Worm (Caenorhabditis elegans) whole organism, mixed stage, embryonic: ENCODE data around the gene arle-14.
A peak's percentile ranks its signal among the peaks of the same experiment; 100 is the strongest.

Experiments used
- M03D4.4 ChIP-seq: sonication (generic microtip); optimal IDR thresholded peaks from 2 replicates; lab custom pipeline; 2017; ENCODE audit warnings: mild to moderate bottlenecking, missing genetic modification characterization, missing compliant biosample characterization
- bed-3 ChIP-seq: fragments of 200-800 bp; sonication (Bioruptor generic); optimal IDR thresholded peaks from 3 replicates; lab custom pipeline; 2018; ENCODE audit warnings: mild to moderate bottlenecking, missing genetic modification characterization, moderate library complexity, missing compliant biosample characterization
- blmp-1 ChIP-seq: fragments of 150-350 bp; optimal IDR thresholded peaks from 2 replicates; lab custom pipeline; 2014; ENCODE audit warnings: missing biosample characterization, missing genetic modification characterization
- ceh-39 ChIP-seq: fragments of 150-350 bp; optimal IDR thresholded peaks from 2 replicates; lab custom pipeline; 2014; ENCODE audit warnings: missing biosample characterization, missing genetic modification characterization
- ceh-83 ChIP-seq: fragments of 200-800 bp; sonication (Bioruptor generic); optimal IDR thresholded peaks from 2 replicates; lab custom pipeline; 2018; ENCODE audit warnings: mild to moderate bottlenecking, missing genetic modification characterization, missing compliant biosample characterization
- ces-1 ChIP-seq: fragments of 150-350 bp; optimal IDR thresholded peaks from 2 replicates; lab custom pipeline; 2014; ENCODE audit warnings: missing biosample characterization, missing genetic modification reagents, missing genetic modification characterization
- drap-1 ChIP-seq: fragments of 200-800 bp; sonication (Bioruptor generic); optimal IDR thresholded peaks from 3 replicates; lab custom pipeline; 2018; ENCODE audit warnings: mild to moderate bottlenecking, missing genetic modification characterization, missing compliant biosample characterization
- elt-1 ChIP-seq: sonication (generic microtip); optimal IDR thresholded peaks from 2 replicates; lab custom pipeline; 2017; ENCODE audit warnings: missing genetic modification characterization, mild to moderate bottlenecking, missing compliant biosample characterization, antibody characterized with exemption, moderate library complexity, borderline replicate concordance; ENCODE audit not compliant: insufficient read depth
- elt-3 ChIP-seq: fragments of 150-350 bp; optimal IDR thresholded peaks from 2 replicates; lab custom pipeline; 2014; ENCODE audit warnings: missing biosample characterization, missing genetic modification characterization
- ham-2 ChIP-seq: fragments of 200-800 bp; sonication (Bioruptor generic); optimal IDR thresholded peaks from 2 replicates; lab custom pipeline; 2018; ENCODE audit warnings: mild to moderate bottlenecking, missing genetic modification characterization, missing compliant biosample characterization
- hlh-1 ChIP-seq: fragments of 150-350 bp; optimal IDR thresholded peaks from 2 replicates; lab custom pipeline; 2014; ENCODE audit warnings: missing biosample characterization, missing genetic modification reagents, missing genetic modification characterization
- lin-13 ChIP-seq: fragments of 150-350 bp; optimal IDR thresholded peaks from 2 replicates; lab custom pipeline; 2014; ENCODE audit warnings: missing biosample characterization, missing genetic modification characterization
- lin-32 ChIP-seq: fragments of 200-800 bp; sonication (Bioruptor generic); optimal IDR thresholded peaks from 2 replicates; lab custom pipeline; 2018; ENCODE audit warnings: mild to moderate bottlenecking, missing genetic modification characterization, missing compliant biosample characterization
- lsy-2 ChIP-seq: fragments of 150-350 bp; optimal IDR thresholded peaks from 2 replicates; lab custom pipeline; 2014; ENCODE audit warnings: missing biosample characterization, missing genetic modification characterization
- mab-5 ChIP-seq: fragments of 150-350 bp; optimal IDR thresholded peaks from 2 replicates; lab custom pipeline; 2014; ENCODE audit warnings: missing biosample characterization, missing genetic modification characterization
- mep-1 ChIP-seq: fragments of 150-350 bp; optimal IDR thresholded peaks from 2 replicates; lab custom pipeline; 2017; ENCODE audit warnings: missing biosample characterization, missing genetic modification reagents, missing genetic modification characterization, inconsistent platforms
- mls-2 ChIP-seq: sonication (generic microtip); optimal IDR thresholded peaks from 2 replicates; lab custom pipeline; 2016; ENCODE audit warnings: mild to moderate bottlenecking, missing genetic modification characterization, moderate library complexity, missing compliant biosample characterization
- nhr-2 ChIP-seq: fragments of 150-350 bp; optimal IDR thresholded peaks from 2 replicates; lab custom pipeline; 2014; ENCODE audit warnings: missing biosample characterization, missing genetic modification characterization
- nhr-237 ChIP-seq: fragments of 150-350 bp; optimal IDR thresholded peaks from 2 replicates; lab custom pipeline; 2014; ENCODE audit warnings: missing biosample characterization, missing genetic modification characterization
- nhr-28 ChIP-seq: fragments of 150-350 bp; optimal IDR thresholded peaks from 2 replicates; lab custom pipeline; 2014; ENCODE audit warnings: missing biosample characterization, missing genetic modification characterization
- nhr-76 ChIP-seq: sonication (generic microtip); optimal IDR thresholded peaks from 2 replicates; lab custom pipeline; 2017; ENCODE audit warnings: missing biosample characterization, missing genetic modification characterization
- pha-4 ChIP-seq: fragments of 150-350 bp; optimal IDR thresholded peaks from 2 replicates; lab custom pipeline; 2018; ENCODE audit warnings: missing biosample characterization, missing genetic modification reagents, missing genetic modification characterization
- sem-2 ChIP-seq: fragments of 200-800 bp; sonication (Bioruptor generic); optimal IDR thresholded peaks from 2 replicates; lab custom pipeline; 2018; ENCODE audit warnings: mild to moderate bottlenecking, missing genetic modification characterization, missing compliant biosample characterization
- snpc-4 ChIP-seq: fragments of 150-350 bp; optimal IDR thresholded peaks from 2 replicates; lab custom pipeline; 2014; ENCODE audit warnings: missing biosample characterization, missing genetic modification characterization
- sptf-1 ChIP-seq: sonication (generic microtip); optimal IDR thresholded peaks from 2 replicates; lab custom pipeline; 2017; ENCODE audit warnings: mild to moderate bottlenecking, missing genetic modification characterization, moderate library complexity, missing compliant biosample characterization
- tbx-8 ChIP-seq: fragments of 200-800 bp; sonication (Bioruptor generic); optimal IDR thresholded peaks from 2 replicates; lab custom pipeline; 2018; ENCODE audit warnings: mild to moderate bottlenecking, missing genetic modification characterization, moderate library complexity, missing compliant biosample characterization
- unc-120 ChIP-seq: sonication (generic microtip); optimal IDR thresholded peaks from 2 replicates; lab custom pipeline; 2017; ENCODE audit warnings: missing genetic modification characterization, missing compliant biosample characterization; ENCODE audit not compliant: poor library complexity, severe bottlenecking
- unc-39 ChIP-seq: fragments of 150-350 bp; optimal IDR thresholded peaks from 2 replicates; lab custom pipeline; 2014; ENCODE audit warnings: missing biosample characterization, missing genetic modification characterization
- unc-62 ChIP-seq: fragments of 150-350 bp; optimal IDR thresholded peaks from 2 replicates; lab custom pipeline; 2014; ENCODE audit warnings: missing biosample characterization, missing genetic modification reagents, missing genetic modification characterization
- zip-8 ChIP-seq: fragments of 150-350 bp; optimal IDR thresholded peaks from 2 replicates; lab custom pipeline; 2014; ENCODE audit warnings: missing biosample characterization, missing genetic modification characterization
- ztf-11 ChIP-seq: fragments of 150-350 bp; optimal IDR thresholded peaks from 2 replicates; lab custom pipeline; 2014; ENCODE audit warnings: missing biosample characterization, missing genetic modification characterization

arle-14 gene

DNA sequence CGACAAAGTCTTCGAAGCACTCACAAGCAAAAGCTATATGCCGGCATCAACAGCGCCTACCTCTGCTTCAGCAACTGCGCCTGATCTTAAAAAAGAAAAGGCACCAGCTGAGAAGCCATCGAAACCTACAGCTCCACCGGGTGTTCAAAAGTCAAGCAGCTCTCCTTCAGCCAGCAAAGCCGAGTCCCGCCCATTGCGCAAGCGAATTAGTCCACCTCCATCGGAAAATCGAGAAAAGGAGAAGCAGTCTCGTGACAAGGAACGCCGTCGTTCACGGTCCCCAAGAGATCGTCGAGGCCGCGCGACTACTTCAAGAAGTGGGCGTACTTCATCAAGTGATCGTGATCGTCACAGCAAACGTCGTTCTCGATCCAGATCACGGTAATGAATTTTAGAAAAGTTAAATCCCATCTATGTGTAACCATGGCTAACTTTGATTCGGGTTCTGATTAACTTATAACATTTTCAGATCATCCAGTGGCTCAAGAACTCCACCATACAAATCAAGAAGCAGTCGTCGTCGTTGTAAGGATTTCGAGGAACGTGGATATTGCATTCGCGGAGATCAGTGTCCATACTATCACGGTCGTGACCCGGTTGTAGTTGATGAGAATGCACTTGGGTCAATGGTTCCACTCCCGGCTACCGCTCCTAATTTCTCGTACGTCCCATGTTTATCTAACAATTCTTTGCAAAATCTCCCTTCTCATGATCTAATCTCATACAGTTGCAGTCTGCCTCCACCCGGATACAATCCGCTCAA lies 19.4 kb downstream of the arle-14 start:
- TF ChIP-seq unc-39 (tag; lab: Kevin White, UChicago) (no peak), nhr-28 (tag; lab: Kevin White, UChicago) (no peak), sem-2 (no peak), nhr-237 (tag; lab: Kevin White, UChicago) (no peak), sptf-1 (tag; lab: Kevin White, UChicago) (no peak), ceh-39 (no peak), nhr-76 (tag; lab: Kevin White, UChicago) (no peak), bed-3 (GFP tag; lab: Kevin White, UChicago) (no peak), blmp-1 (tag; lab: Kevin White, UChicago) (no peak), pha-4 (tag; lab: Kevin White, UChicago) (no peak)

DNA sequence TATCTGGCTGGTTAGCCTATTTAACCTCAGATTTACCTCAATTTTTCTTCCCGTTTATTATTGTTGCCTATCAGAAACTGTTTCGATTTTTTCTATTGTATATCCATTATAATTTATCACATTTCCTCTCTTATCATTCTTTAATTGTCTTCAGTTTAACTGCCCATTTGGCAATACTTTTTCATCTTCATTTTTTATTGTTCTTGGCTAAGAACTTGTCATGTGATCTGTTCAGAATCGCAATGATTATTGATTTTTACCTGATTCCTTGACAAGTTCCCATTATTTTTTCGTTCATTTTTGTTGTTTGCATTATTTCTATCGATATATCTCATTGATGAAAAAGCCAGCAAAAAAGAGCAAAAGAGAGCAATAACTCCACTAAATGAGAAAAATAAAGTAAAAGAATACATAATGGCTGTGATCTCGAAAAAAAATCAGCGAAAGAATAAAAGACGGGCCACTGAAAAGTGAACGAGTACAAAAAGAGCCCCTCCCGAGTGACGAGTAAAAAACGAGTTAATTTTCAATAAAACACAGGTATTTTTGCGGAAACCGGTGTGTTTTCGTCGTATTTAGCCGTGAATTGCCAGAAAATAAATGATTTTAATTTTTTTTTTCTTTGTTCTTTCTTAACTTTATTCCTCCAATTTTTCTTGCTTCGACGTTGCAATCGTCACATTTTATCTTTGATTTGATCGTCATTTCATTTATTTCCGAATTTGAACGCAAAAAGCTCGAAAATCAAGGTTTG lies 21.7 kb downstream of the arle-14 start, which contains the start of gene arf-1:
arf-1 (plus strand) TSS at position 657 of the 754 bp plus-strand sequence.
- TF ChIP-seq elt-3, result no peak
- TF ChIP-seq lsy-2 (tag; lab: Kevin White, UChicago), result no peak
- no peak for TF ChIP-seq lin-32 (GFP tag; lab: Kevin White, UChicago)
- no peak for TF ChIP-seq nhr-28 (tag; lab: Kevin White, UChicago)
- TF ChIP-seq ham-2 (GFP tag; lab: Kevin White, UChicago), result no peak
- TF ChIP-seq mep-1 (tag; lab: Kevin White, UChicago), result no peak
- TF ChIP-seq M03D4.4 (tag; lab: Kevin White, UChicago), result no peak
- TF ChIP-seq mab-5 (tag; lab: Kevin White, UChicago), result no peak
- no peak for TF ChIP-seq ceh-83 (GFP tag; lab: Kevin White, UChicago)
- no peak for TF ChIP-seq ces-1 (GFP tag; lab: Kevin White, UChicago)
- TF ChIP-seq unc-120 (tag; lab: Kevin White, UChicago), result no peak
- TF ChIP-seq lin-13 (tag; lab: Kevin White, UChicago), result no peak
- TF ChIP-seq ceh-39, result no peak
- no peak for TF ChIP-seq nhr-76 (tag; lab: Kevin White, UChicago)
- no peak for TF ChIP-seq elt-1 (tag; lab: Kevin White, UChicago)

ce11 chrIII:5714984-5715454 lies 22.3 kb downstream of the arle-14 start:
- TF ChIP-seq snpc-4 (tag; lab: Kevin White, UChicago), result no peak
- TF ChIP-seq hlh-1 (tag; lab: Kevin White, UChicago), result no peak
- TF ChIP-seq lin-13 (tag; lab: Kevin White, UChicago), result no peak
- no peak for TF ChIP-seq nhr-2 (tag; lab: Kevin White, UChicago)

- peak; percentile 38 for TF ChIP-seq drap-1 (GFP tag; lab: Kevin White, UChicago)
- TF ChIP-seq lin-13 (tag; lab: Kevin White, UChicago), result peak; percentile 50
- TF ChIP-seq nhr-2 (tag; lab: Kevin White, UChicago), result peak; percentile 3
- TF ChIP-seq tbx-8 (GFP tag; lab: Kevin White, UChicago), result no peak
- peak; percentile 86 for TF ChIP-seq unc-120 (tag; lab: Kevin White, UChicago)
- peak; percentile 54 for TF ChIP-seq nhr-237 (tag; lab: Kevin White, UChicago)
- no peak for TF ChIP-seq M03D4.4 (tag; lab: Kevin White, UChicago)
- peak; percentile 78 for TF ChIP-seq pha-4 (tag; lab: Kevin White, UChicago)
- TF ChIP-seq unc-62, result peak; percentile 68
- TF ChIP-seq ces-1 (GFP tag; lab: Kevin White, UChicago), result peak; percentile 80
- TF ChIP-seq ham-2 (GFP tag; lab: Kevin White, UChicago), result peak; percentile 91
- TF ChIP-seq mls-2 (tag; lab: Kevin White, UChicago), result peak; percentile 33
- TF ChIP-seq mep-1 (tag; lab: Kevin White, UChicago), result peak; percentile 88
- TF ChIP-seq hlh-1 (tag; lab: Kevin White, UChicago), result peak; percentile 42
- TF ChIP-seq elt-1 (tag; lab: Kevin White, UChicago), result peak; percentile 41
- TF ChIP-seq zip-8, result peak; percentile 25
- no peak for TF ChIP-seq bed-3 (GFP tag; lab: Kevin White, UChicago)
- peak; percentile 53 for TF ChIP-seq lsy-2 (tag; lab: Kevin White, UChicago)
- TF ChIP-seq ceh-83 (GFP tag; lab: Kevin White, UChicago), result no peak
- TF ChIP-seq ceh-39, result peak; percentile 48
- TF ChIP-seq ztf-11, result peak; percentile 40
- TF ChIP-seq sptf-1 (tag; lab: Kevin White, UChicago), result peak; percentile 30
- no peak for TF ChIP-seq mab-5 (tag; lab: Kevin White, UChicago)
Measured at ce11 chrIII:5715467-5715866, 22.8 kb downstream of the arle-14 start.
